Fruit fly (Drosophila melanogaster) whole organism, embryonic: ENCODE results near the gene Glut4EF.
A peak's percentile ranks its signal among the peaks of the same experiment; 100 is the strongest.

ENCODE experiments used
- Ada2b ChIP-seq: fragments of 200-800 bp; sonication (Bioruptor generic); IDR thresholded peaks from 2 replicates; pipeline ENCODE4 v1.3.6; 2022; ENCODE audit warnings: missing biosample characterization, missing genetic modification characterization
- Awh ChIP-seq: fragments of 200-800 bp; sonication (Bioruptor generic); IDR thresholded peaks from 2 replicates; pipeline ENCODE4, ENCODE4 v1.3.6; 2022; ENCODE audit warnings: missing biosample characterization, missing genetic modification characterization
- BEAF-32 ChIP-seq: fragments of 200-800 bp; sonication (Bioruptor generic); optimal IDR thresholded peaks from 3 replicates; lab custom pipeline; 2017; ENCODE audit warnings: missing biosample characterization, missing genetic modification characterization, mild to moderate bottlenecking, moderate library complexity, missing genetic modification reagents
- Bdp1 ChIP-seq: fragments of 200-800 bp; sonication (Bioruptor generic); optimal IDR thresholded peaks from 3 replicates; lab custom pipeline; 2016; ENCODE audit warnings: missing biosample characterization, missing genetic modification characterization
- CG10979 ChIP-seq: fragments of 200-800 bp; sonication (Bioruptor generic); optimal IDR thresholded peaks from 2 replicates; lab custom pipeline; 2018; ENCODE audit warnings: missing biosample characterization, mild to moderate bottlenecking, missing genetic modification characterization, moderate library complexity
- CG13894 ChIP-seq: fragments of 200-800 bp; sonication (Bioruptor generic); optimal IDR thresholded peaks from 3 replicates; lab custom pipeline; 2018; ENCODE audit warnings: missing biosample characterization, mild to moderate bottlenecking, missing genetic modification characterization, moderate library complexity
- CG14050 ChIP-seq: fragments of 200-800 bp; sonication (Bioruptor generic); IDR thresholded peaks from 3 replicates; pipeline ENCODE4 v1.3.6; 2022; ENCODE audit warnings: missing biosample characterization, missing genetic modification characterization
- CG14441 ChIP-seq: fragments of 200-800 bp; sonication (Bioruptor generic); IDR thresholded peaks from 2 replicates; pipeline ENCODE4 v1.3.6; 2022; ENCODE audit warnings: missing biosample characterization, missing genetic modification characterization
- CG14710 ChIP-seq: fragments of 200-800 bp; sonication (Bioruptor generic); optimal IDR thresholded peaks from 3 replicates; lab custom pipeline; 2019; ENCODE audit warnings: missing biosample characterization, mild to moderate bottlenecking, missing genetic modification characterization, moderate library complexity
- CG14860 ChIP-seq: fragments of 200-800 bp; sonication (Bioruptor generic); IDR thresholded peaks from 3 replicates; pipeline ENCODE4 v1.3.6; 2022; ENCODE audit warnings: missing biosample characterization, missing genetic modification characterization; ENCODE audit not compliant: partially characterized antibody
- CG16779 ChIP-seq: fragments of 200-800 bp; sonication (Bioruptor generic); IDR thresholded peaks from 2 replicates; pipeline ENCODE4 v1.3.6; 2022; ENCODE audit warnings: missing biosample characterization, missing genetic modification characterization
- CG17385 ChIP-seq: fragments of 200-800 bp; sonication (Bioruptor generic); optimal IDR thresholded peaks from 3 replicates; lab custom pipeline; 2018; ENCODE audit warnings: missing biosample characterization, mild to moderate bottlenecking, missing genetic modification characterization
- CG18599 ChIP-seq: fragments of 200-800 bp; sonication (Bioruptor generic); optimal IDR thresholded peaks from 3 replicates; lab custom pipeline; 2017; ENCODE audit warnings: missing biosample characterization, missing genetic modification characterization, mild to moderate bottlenecking, moderate library complexity, missing genetic modification reagents
- CG2889 ChIP-seq: fragments of 200-800 bp; sonication (Bioruptor generic); IDR thresholded peaks from 3 replicates; pipeline ENCODE4 v1.3.6; 2022; ENCODE audit warnings: missing biosample characterization, missing genetic modification characterization
- CG31224 ChIP-seq: fragments of 200-800 bp; sonication (Bioruptor generic); IDR thresholded peaks from 2 replicates; pipeline ENCODE4 v1.3.6; 2022; ENCODE audit warnings: missing biosample characterization, missing genetic modification characterization
- CG3163 ChIP-seq: fragments of 200-800 bp; sonication (Bioruptor generic); optimal IDR thresholded peaks from 3 replicates; lab custom pipeline; 2016; ENCODE audit warnings: missing biosample characterization, missing genetic modification characterization
- CG3407 ChIP-seq: fragments of 200-800 bp; sonication (Bioruptor generic); optimal IDR thresholded peaks from 2 replicates; lab custom pipeline; 2018; ENCODE audit warnings: missing biosample characterization, mild to moderate bottlenecking, missing genetic modification characterization
- CG7928 ChIP-seq: fragments of 200-800 bp; sonication (Bioruptor generic); optimal IDR thresholded peaks from 2 replicates; lab custom pipeline; 2017; ENCODE audit warnings: missing biosample characterization, mild to moderate bottlenecking, missing genetic modification characterization
- CG8388 ChIP-seq: fragments of 200-800 bp; sonication (Bioruptor generic); optimal IDR thresholded peaks from 2 replicates; lab custom pipeline; 2019; ENCODE audit warnings: missing biosample characterization, mild to moderate bottlenecking, missing genetic modification characterization, moderate library complexity
- CG8944 ChIP-seq: fragments of 200-800 bp; sonication (Bioruptor generic); optimal IDR thresholded peaks from 3 replicates; lab custom pipeline; 2016; ENCODE audit warnings: missing biosample characterization, missing genetic modification characterization
- CG9437 ChIP-seq: fragments of 200-800 bp; sonication (Bioruptor generic); optimal IDR thresholded peaks from 2 replicates; lab custom pipeline; 2018; ENCODE audit warnings: missing biosample characterization, mild to moderate bottlenecking, missing genetic modification characterization
- CG9876 ChIP-seq: fragments of 200-800 bp; sonication (Bioruptor generic); optimal IDR thresholded peaks from 2 replicates; lab custom pipeline; 2016; ENCODE audit warnings: missing biosample characterization, missing genetic modification characterization
- CkIIα-i1 ChIP-seq: fragments of 200-800 bp; sonication (Bioruptor generic); IDR thresholded peaks from 2 replicates; pipeline ENCODE4 v1.3.6; 2022; ENCODE audit warnings: missing biosample characterization, missing genetic modification characterization
- E2f1 ChIP-seq: fragments of 200-800 bp; sonication (Bioruptor generic); IDR thresholded peaks from 2 replicates; pipeline ENCODE4 v1.3.6; 2022; ENCODE audit warnings: missing biosample characterization, missing genetic modification characterization
- Eip74EF ChIP-seq, 2 experiments: fragments of 200-800 bp in 1 of 2; fragments of >200 bp in 1 of 2; sonication (Bioruptor generic) in 1 of 2; optimal IDR thresholded peaks; 2 replicates each; lab custom pipeline; 2017 to 2019; ENCODE audit warnings: missing biosample characterization in 2 of 2, missing genetic modification characterization in 2 of 2, mild to moderate bottlenecking in 1 of 2, moderate library complexity in 1 of 2
- Elba2 ChIP-seq: fragments of 200-800 bp; sonication (Bioruptor generic); optimal IDR thresholded peaks from 3 replicates; lab custom pipeline; 2016; ENCODE audit warnings: missing biosample characterization, missing genetic modification characterization
- Fer1 ChIP-seq: fragments of 200-800 bp; sonication (Bioruptor generic); optimal IDR thresholded peaks from 2 replicates; lab custom pipeline; 2017; ENCODE audit warnings: missing biosample characterization, mild to moderate bottlenecking, missing genetic modification characterization
- Hr39 ChIP-seq: fragments of >200 bp; optimal IDR thresholded peaks from 2 replicates; lab custom pipeline; 2017
- Meics ChIP-seq: fragments of 200-800 bp; sonication (Bioruptor generic); optimal IDR thresholded peaks from 2 replicates; lab custom pipeline; 2017; ENCODE audit warnings: missing biosample characterization, mild to moderate bottlenecking, missing genetic modification characterization
- NFAT ChIP-seq: fragments of 200-800 bp; sonication (Bioruptor generic); IDR thresholded peaks from 2 replicates; pipeline ENCODE4 v1.3.6; 2022; ENCODE audit warnings: missing biosample characterization, missing genetic modification characterization
- Spps ChIP-seq: fragments of 200-800 bp; sonication (Bioruptor generic); optimal IDR thresholded peaks from 2 replicates; lab custom pipeline; 2018; ENCODE audit warnings: missing biosample characterization, mild to moderate bottlenecking, missing genetic modification characterization
- eve ChIP-seq, 2 experiments: fragments of >200 bp; optimal IDR thresholded peaks; 2 replicates each; lab custom pipeline; 2017; ENCODE audit warnings: missing biosample characterization in 2 of 2, missing genetic modification characterization in 2 of 2
- fd64A ChIP-seq: fragments of 200-800 bp; sonication (Bioruptor generic); optimal IDR thresholded peaks from 3 replicates; lab custom pipeline; 2018; ENCODE audit warnings: missing biosample characterization, mild to moderate bottlenecking, missing genetic modification characterization
- fru ChIP-seq: fragments of >200 bp; optimal IDR thresholded peaks from 2 replicates; lab custom pipeline; 2017
- fu2 ChIP-seq: fragments of 200-800 bp; sonication (Bioruptor generic); optimal IDR thresholded peaks from 2 replicates; lab custom pipeline; 2016; ENCODE audit warnings: missing biosample characterization, missing genetic modification characterization
- gcm ChIP-seq: fragments of 200-800 bp; sonication (Bioruptor generic); optimal IDR thresholded peaks from 2 replicates; lab custom pipeline; 2019; ENCODE audit warnings: missing biosample characterization, mild to moderate bottlenecking, missing genetic modification characterization, moderate library complexity
- grn ChIP-seq: fragments of 200-800 bp; sonication (Bioruptor generic); optimal IDR thresholded peaks from 3 replicates; lab custom pipeline; 2017; ENCODE audit warnings: missing biosample characterization, missing genetic modification characterization
- hkb ChIP-seq, 2 experiments: fragments of 200-800 bp in 1 of 2; fragments of >200 bp in 1 of 2; sonication (Bioruptor generic) in 1 of 2; IDR thresholded peaks in 1 of 2; optimal IDR thresholded peaks in 1 of 2; 2 replicates each; pipeline versions ENCODE4 v1.3.6 to Lab custom; 2017 to 2022; ENCODE audit warnings: missing biosample characterization in 1 of 2, missing genetic modification characterization in 1 of 2
- kni ChIP-seq: fragments of 200-800 bp; sonication (Bioruptor generic); optimal IDR thresholded peaks from 3 replicates; lab custom pipeline; 2017; ENCODE audit warnings: mild to moderate bottlenecking, missing biosample characterization, missing genetic modification reagents, missing genetic modification characterization
- luna ChIP-seq: fragments of 200-800 bp; sonication (Bioruptor generic); optimal IDR thresholded peaks from 2 replicates; lab custom pipeline; 2016; ENCODE audit warnings: missing biosample characterization, missing genetic modification characterization
- nau ChIP-seq: fragments of 200-800 bp; sonication (Bioruptor generic); optimal IDR thresholded peaks from 3 replicates; lab custom pipeline; 2017; ENCODE audit warnings: missing biosample characterization, mild to moderate bottlenecking, missing genetic modification characterization, missing genetic modification reagents
- nerfin-1 ChIP-seq: fragments of 200-800 bp; sonication (Bioruptor generic); optimal IDR thresholded peaks from 3 replicates; lab custom pipeline; 2019; ENCODE audit warnings: missing biosample characterization, mild to moderate bottlenecking, missing genetic modification characterization, moderate library complexity
- org-1 ChIP-seq: fragments of 200-800 bp; sonication (Bioruptor generic); optimal IDR thresholded peaks from 2 replicates; lab custom pipeline; 2017; ENCODE audit warnings: missing biosample characterization, missing genetic modification characterization
- pfk ChIP-seq: fragments of 200-800 bp; sonication (Bioruptor generic); optimal IDR thresholded peaks from 2 replicates; lab custom pipeline; 2018; ENCODE audit warnings: missing biosample characterization, mild to moderate bottlenecking, missing genetic modification characterization, moderate library complexity
- pho ChIP-seq: fragments of 200-800 bp; sonication (Bioruptor generic); optimal IDR thresholded peaks from 2 replicates; lab custom pipeline; 2016; ENCODE audit warnings: missing biosample characterization, missing genetic modification characterization
- pnt ChIP-seq: fragments of 200-800 bp; sonication (Bioruptor generic); optimal IDR thresholded peaks from 3 replicates; lab custom pipeline; 2016; ENCODE audit warnings: missing biosample characterization, missing genetic modification characterization
- repo ChIP-seq: fragments of 200-800 bp; sonication (Bioruptor generic); optimal IDR thresholded peaks from 2 replicates; lab custom pipeline; 2016; ENCODE audit warnings: missing biosample characterization, missing genetic modification characterization
- rib ChIP-seq: fragments of 200-800 bp; sonication (Bioruptor generic); IDR thresholded peaks from 2 replicates; pipeline ENCODE4 v1.3.6; 2022; ENCODE audit warnings: missing biosample characterization, missing genetic modification characterization
- row ChIP-seq: fragments of 200-800 bp; sonication (Bioruptor generic); IDR thresholded peaks from 3 replicates; pipeline ENCODE4 v1.3.6; 2022; ENCODE audit warnings: missing biosample characterization, missing genetic modification characterization
- sd ChIP-seq: fragments of 200-800 bp; sonication (Bioruptor generic); optimal IDR thresholded peaks from 3 replicates; lab custom pipeline; 2018; ENCODE audit warnings: missing biosample characterization, mild to moderate bottlenecking, missing genetic modification characterization, moderate library complexity
- sima ChIP-seq: fragments of 200-800 bp; sonication (Bioruptor generic); optimal IDR thresholded peaks from 2 replicates; lab custom pipeline; 2016; ENCODE audit warnings: missing biosample characterization, missing genetic modification characterization
- tio ChIP-seq: fragments of 200-800 bp; sonication (Bioruptor generic); optimal IDR thresholded peaks from 2 replicates; lab custom pipeline; 2017; ENCODE audit warnings: missing biosample characterization, missing genetic modification characterization, inconsistent platforms

Gene Glut4EF

DNA sequence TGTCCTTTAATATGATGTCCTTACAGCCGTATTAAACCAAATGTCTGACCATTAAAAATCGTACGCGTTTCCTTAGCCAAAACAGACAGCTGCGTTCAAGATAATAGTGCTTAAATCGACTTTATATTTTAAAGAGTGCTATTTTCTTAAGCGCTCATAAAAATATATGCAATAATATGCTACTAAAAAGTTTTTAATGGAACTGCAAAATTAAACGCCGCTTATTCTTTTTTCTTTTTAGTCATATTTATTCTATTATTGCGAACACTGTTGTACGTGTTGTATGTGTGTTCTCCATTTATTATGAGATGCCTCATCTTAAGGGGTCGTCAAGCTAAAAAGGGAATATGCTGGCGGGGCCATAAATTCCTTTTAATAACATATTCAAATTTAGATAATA lies 13.9 kb upstream of the Glut4EF start (continued):
- no peak for TF ChIP-seq pnt (GFP tag; lab: Kevin White, UChicago)
- no peak for TF ChIP-seq pfk (GFP tag; lab: Kevin White, UChicago)
- no peak for TF ChIP-seq E2f1
- TF ChIP-seq kni: no peak
- no peak for TF ChIP-seq pho (GFP tag; lab: Kevin White, UChicago)
- TF ChIP-seq fd64A: no peak
- TF ChIP-seq Bdp1: no peak
- no peak for TF ChIP-seq luna (GFP tag; lab: Kevin White, UChicago)
- no peak for TF ChIP-seq CG14710 (tag; lab: Kevin White, UChicago)
- no peak for TF ChIP-seq fru (lab: Kevin White, UChicago)
- no peak for TF ChIP-seq BEAF-32 (GFP tag; lab: Kevin White, UChicago)
- no peak for TF ChIP-seq CG14050 (GFP tag; lab: Robert Waterston, UW)
- TF ChIP-seq gcm (GFP tag; lab: Kevin White, UChicago): no peak
- no peak for TF ChIP-seq repo
- no peak for TF ChIP-seq Eip74EF (GFP tag; optimal IDR thresholded peaks at IDR 0.05; lab: Kevin White, UChicago)
- TF ChIP-seq Spps (tag; lab: Kevin White, UChicago): no peak
- no peak for TF ChIP-seq CG14860 (GFP tag; lab: Robert Waterston, UW)
- TF ChIP-seq CG13894 (tag; lab: Kevin White, UChicago): no peak
- TF ChIP-seq fu2 (GFP tag; lab: Kevin White, UChicago): no peak
- TF ChIP-seq grn (GFP tag; lab: Kevin White, UChicago): no peak
- no peak for TF ChIP-seq CG3407 (GFP tag; lab: Kevin White, UChicago)
- no peak for TF ChIP-seq CG16779 (GFP tag; lab: Robert Waterston, UW)
- no peak for TF ChIP-seq Elba2 (GFP tag; lab: Kevin White, UChicago)
- TF ChIP-seq CG18599 (GFP tag; lab: Kevin White, UChicago): peak; percentile 12
- TF ChIP-seq Ada2b: peak; percentile 15; the same call in 1 of the 2 replicates
- TF ChIP-seq nerfin-1 (tag; lab: Kevin White, UChicago): no peak
- no peak for TF ChIP-seq CkIIα-i1
- no peak for TF ChIP-seq CG31224 (GFP tag; lab: Robert Waterston, UW)
- TF ChIP-seq sima (GFP tag; lab: Kevin White, UChicago): no peak
- TF ChIP-seq Awh (GFP tag; lab: Robert Waterston, UW): no peak
- no peak for TF ChIP-seq sd (tag; lab: Kevin White, UChicago)
- no peak for TF ChIP-seq CG8944 (GFP tag; lab: Kevin White, UChicago)
- no peak for TF ChIP-seq rib
- no peak for TF ChIP-seq CG9437 (GFP tag; lab: Kevin White, UChicago)
- no peak for TF ChIP-seq Hr39 (lab: Kevin White, UChicago)
- TF ChIP-seq Fer1 (GFP tag; lab: Kevin White, UChicago): peak; percentile 41
- TF ChIP-seq tio (GFP tag; lab: Kevin White, UChicago): no peak
- no peak for TF ChIP-seq CG17385 (GFP tag; lab: Kevin White, UChicago)
- no peak for TF ChIP-seq CG2889 (GFP tag; lab: Robert Waterston, UW)
- no peak for TF ChIP-seq CG8388 (GFP tag; lab: Kevin White, UChicago)
- no peak for TF ChIP-seq nau (GFP tag; lab: Kevin White, UChicago)
- no peak for TF ChIP-seq CG3163 (GFP tag; lab: Kevin White, UChicago)
- no peak for TF ChIP-seq CG9876 (GFP tag; lab: Kevin White, UChicago)
- no peak for TF ChIP-seq org-1 (GFP tag; lab: Kevin White, UChicago)
- TF ChIP-seq row (GFP tag; lab: Robert Waterston, UW): 0 out of 3 replicates have a peak, but pooled peaks have one; percentile 8
- TF ChIP-seq Meics (GFP tag; lab: Kevin White, UChicago): peak; percentile 9
- TF ChIP-seq NFAT (GFP tag; lab: Robert Waterston, UW): no peak
- TF ChIP-seq CG7928 (GFP tag; lab: Kevin White, UChicago): no peak
- TF ChIP-seq CG14441 (GFP tag; lab: Robert Waterston, UW): no peak
- no peak for TF ChIP-seq eve (GFP tag; optimal IDR thresholded peaks at IDR 0.05; lab: Kevin White, UChicago)
- TF ChIP-seq hkb (optimal IDR thresholded peaks at IDR 0.05; lab: Kevin White, UChicago): no peak
- TF ChIP-seq hkb (GFP tag; IDR thresholded peaks at IDR 0.05; lab: Robert Waterston, UW): peak; percentile 43; the same call in 1 of the 2 replicates
- TF ChIP-seq CG10979 (tag; lab: Kevin White, UChicago): no peak
